Worm (Caenorhabditis elegans) whole organism, mixed stage, embryonic: ENCODE measurements around the gene nhr-218.

Experiments
- ceh-83 ChIP-seq: fragments of 200-800 bp; sonication (Bioruptor generic); optimal IDR thresholded peaks from 2 replicates; lab custom pipeline; 2018; ENCODE audit warnings: mild to moderate bottlenecking, missing genetic modification characterization, missing compliant biosample characterization
- ces-1 ChIP-seq: fragments of 150-350 bp; optimal IDR thresholded peaks from 2 replicates; lab custom pipeline; 2014; ENCODE audit warnings: missing biosample characterization, missing genetic modification reagents, missing genetic modification characterization
- elt-1 ChIP-seq: sonication (generic microtip); optimal IDR thresholded peaks from 2 replicates; lab custom pipeline; 2017; ENCODE audit warnings: missing genetic modification characterization, mild to moderate bottlenecking, missing compliant biosample characterization, antibody characterized with exemption, moderate library complexity, borderline replicate concordance; ENCODE audit not compliant: insufficient read depth
- lin-13 ChIP-seq: fragments of 150-350 bp; optimal IDR thresholded peaks from 2 replicates; lab custom pipeline; 2014; ENCODE audit warnings: missing biosample characterization, missing genetic modification characterization
- lsy-2 ChIP-seq: fragments of 150-350 bp; optimal IDR thresholded peaks from 2 replicates; lab custom pipeline; 2014; ENCODE audit warnings: missing biosample characterization, missing genetic modification characterization
- mep-1 ChIP-seq: fragments of 150-350 bp; optimal IDR thresholded peaks from 2 replicates; lab custom pipeline; 2017; ENCODE audit warnings: missing biosample characterization, missing genetic modification reagents, missing genetic modification characterization, inconsistent platforms
- nhr-12 ChIP-seq: fragments of 150-350 bp; optimal IDR thresholded peaks from 2 replicates; lab custom pipeline; 2014; ENCODE audit warnings: missing biosample characterization, missing genetic modification characterization
- nhr-237 ChIP-seq: fragments of 150-350 bp; optimal IDR thresholded peaks from 2 replicates; lab custom pipeline; 2014; ENCODE audit warnings: missing biosample characterization, missing genetic modification characterization
- nhr-28 ChIP-seq: fragments of 150-350 bp; optimal IDR thresholded peaks from 2 replicates; lab custom pipeline; 2014; ENCODE audit warnings: missing biosample characterization, missing genetic modification characterization
- unc-39 ChIP-seq: fragments of 150-350 bp; optimal IDR thresholded peaks from 2 replicates; lab custom pipeline; 2014; ENCODE audit warnings: missing biosample characterization, missing genetic modification characterization
- ztf-11 ChIP-seq: fragments of 150-350 bp; optimal IDR thresholded peaks from 2 replicates; lab custom pipeline; 2014; ENCODE audit warnings: missing biosample characterization, missing genetic modification characterization

- TF ChIP-seq nhr-28 (no peak), elt-1 (tag; lab: Kevin White, UChicago) (no peak), mep-1 (tag; lab: Kevin White, UChicago) (no peak), ceh-83 (GFP tag; lab: Kevin White, UChicago) (no peak), nhr-12 (tag; lab: Kevin White, UChicago) (no peak), nhr-237 (no peak), unc-39 (no peak), lsy-2 (no peak), ces-1 (GFP tag; lab: Kevin White, UChicago) (no peak), lin-13 (tag; lab: Kevin White, UChicago) (no peak), ztf-11 (tag; lab: Kevin White, UChicago) (no peak)
These were observed 32.6 kb upstream of the nhr-218 start for ce11 chrV:16225524-16226116.
